Worm (Caenorhabditis elegans) whole organism, late embryonic: ENCODE measurements around the gene nuo-3.

Experiments used
- C38D4.7 ChIP-seq: fragments of 200-800 bp; sonication (Bioruptor generic); optimal IDR thresholded peaks from 2 replicates; lab custom pipeline; 2018; ENCODE audit warnings: mild to moderate bottlenecking, missing genetic modification characterization, moderate library complexity, missing compliant biosample characterization
- ceh-14 ChIP-seq: sonication (generic microtip); optimal IDR thresholded peaks from 2 replicates; lab custom pipeline; 2016; ENCODE audit warnings: missing genotype, missing genetic modification characterization, missing compliant biosample characterization
- ceh-18 ChIP-seq: sonication (generic microtip); optimal IDR thresholded peaks from 2 replicates; lab custom pipeline; 2016; ENCODE audit warnings: missing genetic modification characterization, missing compliant biosample characterization
- ceh-31 ChIP-seq: sonication (generic microtip); optimal IDR thresholded peaks from 2 replicates; lab custom pipeline; 2016; ENCODE audit warnings: missing genetic modification characterization, missing compliant biosample characterization
- ceh-34 ChIP-seq: sonication (generic microtip); optimal IDR thresholded peaks from 2 replicates; lab custom pipeline; 2016; ENCODE audit warnings: mild to moderate bottlenecking, missing genetic modification characterization, missing compliant biosample characterization
- ceh-6 ChIP-seq: fragments of 200-800 bp; sonication (Bioruptor generic); optimal IDR thresholded peaks from 2 replicates; lab custom pipeline; 2018; ENCODE audit warnings: mild to moderate bottlenecking, missing genetic modification characterization, missing compliant biosample characterization
- che-1 ChIP-seq: sonication (generic microtip); optimal IDR thresholded peaks from 2 replicates; lab custom pipeline; 2016; ENCODE audit warnings: mild to moderate bottlenecking, missing genetic modification characterization, missing compliant biosample characterization
- dmd-4 ChIP-seq: sonication (generic microtip); optimal IDR thresholded peaks from 2 replicates; lab custom pipeline; 2016; ENCODE audit warnings: borderline replicate concordance, missing genetic modification characterization, missing compliant biosample characterization
- elt-2 ChIP-seq: sonication (generic microtip); optimal IDR thresholded peaks from 2 replicates; lab custom pipeline; 2016; ENCODE audit warnings: missing genetic modification reagents, missing genetic modification characterization, missing compliant biosample characterization
- hlh-30 ChIP-seq: sonication (generic microtip); optimal IDR thresholded peaks from 2 replicates; lab custom pipeline; 2017; ENCODE audit warnings: antibody characterized with exemption, missing genetic modification characterization, missing compliant biosample characterization; ENCODE audit not compliant: insufficient read depth
- lim-6 ChIP-seq: sonication (generic microtip); optimal IDR thresholded peaks from 2 replicates; lab custom pipeline; 2016; ENCODE audit warnings: missing genetic modification characterization, missing compliant biosample characterization
- madf-2 ChIP-seq: sonication (generic microtip); optimal IDR thresholded peaks from 2 replicates; lab custom pipeline; 2017; ENCODE audit warnings: missing genetic modification characterization, missing compliant biosample characterization
- mec-3 ChIP-seq: sonication (generic microtip); optimal IDR thresholded peaks from 2 replicates; lab custom pipeline; 2016; ENCODE audit warnings: borderline replicate concordance, missing genetic modification characterization, missing compliant biosample characterization
- nfya-1 ChIP-seq: sonication (generic microtip); optimal IDR thresholded peaks from 2 replicates; lab custom pipeline; 2017; ENCODE audit warnings: missing genetic modification characterization, mild to moderate bottlenecking, missing compliant biosample characterization, antibody characterized with exemption, moderate library complexity
- nhr-11 ChIP-seq: fragments of 150-350 bp; optimal IDR thresholded peaks from 2 replicates; lab custom pipeline; 2014; ENCODE audit warnings: missing biosample characterization, missing genetic modification characterization
- pax-1 ChIP-seq: fragments of 150-350 bp; optimal IDR thresholded peaks from 2 replicates; lab custom pipeline; 2014; ENCODE audit warnings: missing biosample characterization, missing genetic modification characterization
- pha-4 ChIP-seq: fragments of 150-350 bp; optimal IDR thresholded peaks from 2 replicates; lab custom pipeline; 2018; ENCODE audit warnings: missing biosample characterization, missing genetic modification reagents, missing genetic modification characterization
- sox-2 ChIP-seq: fragments of 200-800 bp; sonication (Bioruptor generic); IDR thresholded peaks from 2 replicates; pipeline ENCODE4 v1.3.6; 2022; ENCODE audit warnings: missing genetic modification reagents, missing genetic modification characterization, missing compliant biosample characterization
- tbx-2 ChIP-seq: sonication (generic microtip); optimal IDR thresholded peaks from 2 replicates; lab custom pipeline; 2016; ENCODE audit warnings: missing genetic modification characterization, missing compliant biosample characterization
- tbx-7 ChIP-seq: sonication (generic microtip); optimal IDR thresholded peaks from 2 replicates; lab custom pipeline; 2016; ENCODE audit warnings: missing genotype, missing genetic modification characterization, missing compliant biosample characterization
- unc-42 ChIP-seq: sonication (generic microtip); optimal IDR thresholded peaks from 2 replicates; lab custom pipeline; 2016; ENCODE audit warnings: missing genotype, missing genetic modification characterization, missing compliant biosample characterization

The nuo-3 gene

ce11 chrIV:14763348-14763747, 34.0 kb downstream of the nuo-3 start:
- TF ChIP-seq hlh-30 (tag; lab: Kevin White, UChicago) (peak; percentile 93), ceh-31 (peak; percentile 44), tbx-2 (tag; lab: Kevin White, UChicago) (peak; percentile 24), unc-42 (tag; lab: Kevin White, UChicago) (peak; percentile 16), ceh-18 (tag; lab: Kevin White, UChicago) (peak; percentile 40), nfya-1 (tag; lab: Kevin White, UChicago) (peak; percentile 27), sox-2 (GFP tag; lab: Robert Waterston, UW) (0 out of 2 replicates have a peak, but pooled peaks have one; percentile 43), elt-2 (tag; lab: Kevin White, UChicago) (peak; percentile 4)

- TF ChIP-seq tbx-7, result no peak
These were observed 36.5 kb downstream of the nuo-3 start, which contains the start of gene ptp-5.2 for ce11 chrIV:14760845-14761244. TSS of gene ptp-5.2 (minus strand) at chrIV:14760945.

ce11 chrIV:14759662-14760061, 37.7 kb downstream of the nuo-3 start:
- no peak for TF ChIP-seq tbx-7
- TF ChIP-seq madf-2 (tag; lab: Kevin White, UChicago), result no peak
- TF ChIP-seq, all 69 proteins: peak for 0

ce11 chrIV:14757786-14758185, 39.6 kb downstream of the nuo-3 start:
- TF ChIP-seq ceh-34 (no peak), C38D4.7 (GFP tag; lab: Kevin White, UChicago) (no peak), nhr-11 (no peak), che-1 (no peak), pha-4 (tag; lab: Kevin White, UChicago) (no peak), pax-1 (tag; lab: Kevin White, UChicago) (no peak), dmd-4 (tag; lab: Kevin White, UChicago) (no peak), nfya-1 (tag; lab: Kevin White, UChicago) (no peak), lim-6 (no peak), mec-3 (tag; lab: Kevin White, UChicago) (no peak), ceh-14 (no peak)

ce11 chrIV:14754912-14755311, 42.4 kb downstream of the nuo-3 start, which contains the start of gene Y57G11C.499:
TSS of gene Y57G11C.499 (minus strand) at chrIV:14754934.
- TF ChIP-seq ceh-6 (GFP tag; lab: Kevin White, UChicago) (no peak), dmd-4 (tag; lab: Kevin White, UChicago) (no peak)
